Fruit fly (Drosophila melanogaster) whole organism, pupa: Measurements from ENCODE around the gene CG3961.

ENCODE experiments used
- CG10348 ChIP-seq: fragments of 200-800 bp; sonication (Bioruptor generic); IDR thresholded peaks from 2 replicates; pipeline ENCODE4 v1.3.6; 2022; ENCODE audit warnings: missing biosample characterization, missing genetic modification characterization
- CG12605 ChIP-seq: fragments of 200-800 bp; sonication (Bioruptor generic); IDR thresholded peaks from 2 replicates; pipeline ENCODE4 v1.3.6; 2022; ENCODE audit warnings: missing biosample characterization, missing genetic modification characterization
- CG13204 ChIP-seq: fragments of 200-800 bp; sonication (Bioruptor generic); optimal IDR thresholded peaks from 2 replicates; lab custom pipeline; 2018; ENCODE audit warnings: missing biosample characterization, mild to moderate bottlenecking, missing genetic modification characterization, moderate library complexity
- CG14655 ChIP-seq: fragments of 200-800 bp; sonication (Bioruptor generic); optimal IDR thresholded peaks from 3 replicates; lab custom pipeline; 2017; ENCODE audit warnings: mild to moderate bottlenecking, missing biosample characterization, missing genetic modification reagents, missing genetic modification characterization
- CG15710 ChIP-seq: fragments of 200-800 bp; sonication (Bioruptor generic); optimal IDR thresholded peaks from 2 replicates; lab custom pipeline; 2018; ENCODE audit warnings: missing biosample characterization, mild to moderate bottlenecking, missing genetic modification characterization, moderate library complexity
- CG17806 ChIP-seq: fragments of 200-800 bp; sonication (Bioruptor generic); optimal IDR thresholded peaks from 2 replicates; lab custom pipeline; 2018; ENCODE audit warnings: missing biosample characterization, mild to moderate bottlenecking, missing genetic modification characterization, moderate library complexity
- CG32121 ChIP-seq: fragments of 200-800 bp; sonication (Bioruptor generic); IDR thresholded peaks from 2 replicates; pipeline ENCODE4 v1.3.6; 2022; ENCODE audit warnings: missing biosample characterization, missing genetic modification characterization
- CG34367 ChIP-seq: fragments of 200-800 bp; sonication (Bioruptor generic); optimal IDR thresholded peaks from 2 replicates; lab custom pipeline; 2018; ENCODE audit warnings: missing biosample characterization, mild to moderate bottlenecking, missing genetic modification characterization
- CG4496 ChIP-seq: fragments of 200-800 bp; sonication (Bioruptor generic); IDR thresholded peaks from 3 replicates; pipeline ENCODE4 v1.3.6; 2022; ENCODE audit warnings: missing biosample characterization, missing genetic modification characterization
- CG8159 ChIP-seq: fragments of 200-800 bp; sonication (Bioruptor generic); optimal IDR thresholded peaks from 3 replicates; lab custom pipeline; 2018; ENCODE audit warnings: missing biosample characterization, mild to moderate bottlenecking, missing genetic modification characterization, moderate library complexity
- CG8301 ChIP-seq: fragments of 200-800 bp; sonication (Bioruptor generic); optimal IDR thresholded peaks from 2 replicates; lab custom pipeline; 2018; ENCODE audit warnings: missing biosample characterization, mild to moderate bottlenecking, missing genetic modification characterization
- CG9948 ChIP-seq: fragments of 200-800 bp; sonication (Bioruptor generic); optimal IDR thresholded peaks from 2 replicates; lab custom pipeline; 2018; ENCODE audit warnings: missing biosample characterization, mild to moderate bottlenecking, missing genetic modification characterization, moderate library complexity
- D1 ChIP-seq: fragments of 200-800 bp; sonication (Bioruptor generic); optimal IDR thresholded peaks from 2 replicates; lab custom pipeline; 2018; ENCODE audit warnings: missing biosample characterization, mild to moderate bottlenecking, missing genetic modification characterization, moderate library complexity
- EcR ChIP-seq: fragments of 200-800 bp; sonication (Bioruptor generic); optimal IDR thresholded peaks from 3 replicates; lab custom pipeline; 2019; ENCODE audit warnings: missing biosample characterization, missing genetic modification characterization, mild to moderate bottlenecking, moderate library complexity, missing genetic modification reagents
- Ets98B ChIP-seq: fragments of 200-800 bp; sonication (Bioruptor generic); IDR thresholded peaks from 2 replicates; pipeline ENCODE4 v1.3.6; 2022; ENCODE audit warnings: missing biosample characterization, missing genetic modification characterization
- Pif1A ChIP-seq: fragments of 200-800 bp; sonication (Bioruptor generic); optimal IDR thresholded peaks from 3 replicates; lab custom pipeline; 2016; ENCODE audit warnings: missing biosample characterization, missing genetic modification characterization
- Pif1B ChIP-seq: fragments of 200-800 bp; sonication (Bioruptor generic); optimal IDR thresholded peaks from 3 replicates; lab custom pipeline; 2016; ENCODE audit warnings: missing biosample characterization, missing genetic modification characterization
- Snoo ChIP-seq: fragments of 200-800 bp; sonication (Bioruptor generic); optimal IDR thresholded peaks from 3 replicates; lab custom pipeline; 2017; ENCODE audit warnings: missing biosample characterization, mild to moderate bottlenecking, missing genetic modification characterization, inconsistent platforms
- fd96Ca ChIP-seq: fragments of 200-800 bp; sonication (Bioruptor generic); IDR thresholded peaks from 3 replicates; pipeline ENCODE4 v1.3.6; 2022; ENCODE audit warnings: missing biosample characterization, missing genetic modification characterization
- gl ChIP-seq: fragments of 200-800 bp; sonication (Bioruptor generic); optimal IDR thresholded peaks from 2 replicates; lab custom pipeline; 2018; ENCODE audit warnings: missing biosample characterization, mild to moderate bottlenecking, missing genetic modification characterization
- rn ChIP-seq: fragments of 200-800 bp; sonication (Bioruptor generic); IDR thresholded peaks from 2 replicates; pipeline ENCODE4 v1.3.6; 2022; ENCODE audit warnings: missing biosample characterization, missing genetic modification characterization

The CG3961 gene

dm6 chr3L:18867521-18867920, 22.8 kb downstream of the CG3961 start, which contains the start of gene Dysb:
TSS of gene Dysb (plus strand) at chr3L:18867771.
- peak; percentile 83 for TF ChIP-seq CG17806 (tag; lab: Kevin White, UChicago)
- TF ChIP-seq CG14655: no peak
- peak; percentile 79 for TF ChIP-seq CG8159 (tag; lab: Kevin White, UChicago)
- 0 out of 2 replicates have a peak, but pooled peaks have one; percentile 26 for TF ChIP-seq CG10348
- no peak for TF ChIP-seq EcR (GFP tag; lab: Kevin White, UChicago)
- no peak; the same call in 1 of the 2 replicates for TF ChIP-seq rn
- peak; percentile 70 for TF ChIP-seq CG9948 (tag; lab: Kevin White, UChicago)
- TF ChIP-seq D1 (tag; lab: Kevin White, UChicago): peak; percentile 46
- no peak for TF ChIP-seq CG13204 (GFP tag; lab: Kevin White, UChicago)
- peak; percentile 92 for TF ChIP-seq CG12605 (GFP tag; lab: Robert Waterston, UW)
- TF ChIP-seq CG34367 (tag; lab: Kevin White, UChicago): peak; percentile 70
- peak; percentile 80 for TF ChIP-seq CG8301 (tag; lab: Kevin White, UChicago)
- peak; percentile 76 for TF ChIP-seq Pif1A (GFP tag; lab: Kevin White, UChicago)
- peak; percentile 93 for TF ChIP-seq CG4496 (GFP tag; lab: Robert Waterston, UW)
- peak; percentile 96 for TF ChIP-seq Ets98B (GFP tag; lab: Robert Waterston, UW)
- TF ChIP-seq fd96Ca: no peak; the same call in 2 of the 3 replicates
- TF ChIP-seq CG32121 (GFP tag; lab: Robert Waterston, UW): peak; percentile 90
- peak; percentile 81 for TF ChIP-seq Snoo
- TF ChIP-seq CG15710 (tag; lab: Kevin White, UChicago): peak; percentile 75
- peak; percentile 82 for TF ChIP-seq Pif1B (GFP tag; lab: Kevin White, UChicago)
- TF ChIP-seq gl: no peak

dm6 chr3L:18865447-18866367, 24.6 kb downstream of the CG3961 start, which contains the start of gene CG14074:
TSS of gene CG14074 (plus strand) at chr3L:18866225.
- TF ChIP-seq rn (no peak), EcR (GFP tag; lab: Kevin White, UChicago) (no peak), gl (no peak), CG12605 (GFP tag; lab: Robert Waterston, UW) (no peak), CG4496 (GFP tag; lab: Robert Waterston, UW) (no peak), fd96Ca (no peak), D1 (tag; lab: Kevin White, UChicago) (no peak), CG9948 (tag; lab: Kevin White, UChicago) (no peak)

dm6 chr3L:18863327-18863726, 27.0 kb downstream of the CG3961 start, which contains the start of gene CG6865:
TSS of gene CG6865 (plus strand) at chr3L:18863647.
- TF ChIP-seq CG34367 (tag; lab: Kevin White, UChicago) (no peak), CG32121 (GFP tag; lab: Robert Waterston, UW) (no peak), CG17806 (tag; lab: Kevin White, UChicago) (no peak), Ets98B (GFP tag; lab: Robert Waterston, UW) (no peak), CG8301 (tag; lab: Kevin White, UChicago) (no peak), CG12605 (GFP tag; lab: Robert Waterston, UW) (no peak), CG8159 (tag; lab: Kevin White, UChicago) (no peak), Pif1A (GFP tag; lab: Kevin White, UChicago) (no peak), CG4496 (GFP tag; lab: Robert Waterston, UW) (no peak), CG13204 (GFP tag; lab: Kevin White, UChicago) (no peak), rn (no peak), EcR (GFP tag; lab: Kevin White, UChicago) (no peak)

dm6 chr3L:18861893-18862292, 28.4 kb downstream of the CG3961 start:
- TF ChIP-seq EcR (GFP tag; lab: Kevin White, UChicago) (no peak), fd96Ca (no peak), CG13204 (GFP tag; lab: Kevin White, UChicago) (no peak), CG12605 (GFP tag; lab: Robert Waterston, UW) (no peak), Snoo (no peak), CG9948 (tag; lab: Kevin White, UChicago) (no peak), Ets98B (GFP tag; lab: Robert Waterston, UW) (no peak), CG17806 (tag; lab: Kevin White, UChicago) (no peak), gl (no peak), CG8159 (tag; lab: Kevin White, UChicago) (no peak), Pif1B (GFP tag; lab: Kevin White, UChicago) (no peak), D1 (tag; lab: Kevin White, UChicago) (no peak), CG15710 (tag; lab: Kevin White, UChicago) (no peak), CG10348 (no peak), Pif1A (GFP tag; lab: Kevin White, UChicago) (no peak), CG4496 (GFP tag; lab: Robert Waterston, UW) (no peak)

- no peak for TF ChIP-seq CG34367 (tag; lab: Kevin White, UChicago)
- no peak for TF ChIP-seq gl
- no peak for TF ChIP-seq Pif1A (GFP tag; lab: Kevin White, UChicago)
- no peak for TF ChIP-seq rn
- TF ChIP-seq CG4496 (GFP tag; lab: Robert Waterston, UW): no peak
- TF ChIP-seq Ets98B (GFP tag; lab: Robert Waterston, UW): no peak
- TF ChIP-seq CG10348: no peak
- no peak for TF ChIP-seq CG15710 (tag; lab: Kevin White, UChicago)
- TF ChIP-seq CG17806 (tag; lab: Kevin White, UChicago): no peak
- TF ChIP-seq CG8301 (tag; lab: Kevin White, UChicago): no peak
- no peak for TF ChIP-seq CG32121 (GFP tag; lab: Robert Waterston, UW)
- TF ChIP-seq D1 (tag; lab: Kevin White, UChicago): no peak
- TF ChIP-seq fd96Ca: no peak
- no peak for TF ChIP-seq EcR (GFP tag; lab: Kevin White, UChicago)
- no peak for TF ChIP-seq CG13204 (GFP tag; lab: Kevin White, UChicago)
- TF ChIP-seq Snoo: no peak
- TF ChIP-seq CG14655: no peak
- TF ChIP-seq CG12605 (GFP tag; lab: Robert Waterston, UW): no peak
- TF ChIP-seq CG9948 (tag; lab: Kevin White, UChicago): no peak
- TF ChIP-seq CG8159 (tag; lab: Kevin White, UChicago): no peak
These were observed 29.8 kb downstream of the CG3961 start for dm6 chr3L:18860467-18860866.
